Fruit fly (Drosophila melanogaster) whole organism, pupa: ENCODE results near the gene Acp65Aa.
"Not testable (repeated sequence)": the region's sequence is repeated elsewhere in the genome, so short reads cannot be mapped to it uniquely, and the experiment has no call there.

Experiments used
- CG12605 ChIP-seq: fragments of 200-800 bp; sonication (Bioruptor generic); IDR thresholded peaks from 2 replicates; pipeline ENCODE4 v1.3.6; 2022; ENCODE audit warnings: missing biosample characterization, missing genetic modification characterization
- CG13204 ChIP-seq: fragments of 200-800 bp; sonication (Bioruptor generic); optimal IDR thresholded peaks from 2 replicates; lab custom pipeline; 2018; ENCODE audit warnings: missing biosample characterization, mild to moderate bottlenecking, missing genetic modification characterization, moderate library complexity
- CG14655 ChIP-seq: fragments of 200-800 bp; sonication (Bioruptor generic); optimal IDR thresholded peaks from 3 replicates; lab custom pipeline; 2017; ENCODE audit warnings: mild to moderate bottlenecking, missing biosample characterization, missing genetic modification reagents, missing genetic modification characterization
- CG15710 ChIP-seq: fragments of 200-800 bp; sonication (Bioruptor generic); optimal IDR thresholded peaks from 2 replicates; lab custom pipeline; 2018; ENCODE audit warnings: missing biosample characterization, mild to moderate bottlenecking, missing genetic modification characterization, moderate library complexity
- CG17806 ChIP-seq: fragments of 200-800 bp; sonication (Bioruptor generic); optimal IDR thresholded peaks from 2 replicates; lab custom pipeline; 2018; ENCODE audit warnings: missing biosample characterization, mild to moderate bottlenecking, missing genetic modification characterization, moderate library complexity
- CG32121 ChIP-seq: fragments of 200-800 bp; sonication (Bioruptor generic); IDR thresholded peaks from 2 replicates; pipeline ENCODE4 v1.3.6; 2022; ENCODE audit warnings: missing biosample characterization, missing genetic modification characterization
- CG4496 ChIP-seq: fragments of 200-800 bp; sonication (Bioruptor generic); IDR thresholded peaks from 3 replicates; pipeline ENCODE4 v1.3.6; 2022; ENCODE audit warnings: missing biosample characterization, missing genetic modification characterization
- CG8159 ChIP-seq: fragments of 200-800 bp; sonication (Bioruptor generic); optimal IDR thresholded peaks from 3 replicates; lab custom pipeline; 2018; ENCODE audit warnings: missing biosample characterization, mild to moderate bottlenecking, missing genetic modification characterization, moderate library complexity
- CG8301 ChIP-seq: fragments of 200-800 bp; sonication (Bioruptor generic); optimal IDR thresholded peaks from 2 replicates; lab custom pipeline; 2018; ENCODE audit warnings: missing biosample characterization, mild to moderate bottlenecking, missing genetic modification characterization
- D1 ChIP-seq: fragments of 200-800 bp; sonication (Bioruptor generic); optimal IDR thresholded peaks from 2 replicates; lab custom pipeline; 2018; ENCODE audit warnings: missing biosample characterization, mild to moderate bottlenecking, missing genetic modification characterization, moderate library complexity
- EcR ChIP-seq: fragments of 200-800 bp; sonication (Bioruptor generic); optimal IDR thresholded peaks from 3 replicates; lab custom pipeline; 2019; ENCODE audit warnings: missing biosample characterization, missing genetic modification characterization, mild to moderate bottlenecking, moderate library complexity, missing genetic modification reagents
- Ets98B ChIP-seq: fragments of 200-800 bp; sonication (Bioruptor generic); IDR thresholded peaks from 2 replicates; pipeline ENCODE4 v1.3.6; 2022; ENCODE audit warnings: missing biosample characterization, missing genetic modification characterization
- Pif1A ChIP-seq: fragments of 200-800 bp; sonication (Bioruptor generic); optimal IDR thresholded peaks from 3 replicates; lab custom pipeline; 2016; ENCODE audit warnings: missing biosample characterization, missing genetic modification characterization
- Pif1B ChIP-seq: fragments of 200-800 bp; sonication (Bioruptor generic); optimal IDR thresholded peaks from 3 replicates; lab custom pipeline; 2016; ENCODE audit warnings: missing biosample characterization, missing genetic modification characterization
- Snoo ChIP-seq: fragments of 200-800 bp; sonication (Bioruptor generic); optimal IDR thresholded peaks from 3 replicates; lab custom pipeline; 2017; ENCODE audit warnings: missing biosample characterization, mild to moderate bottlenecking, missing genetic modification characterization, inconsistent platforms
- fd96Ca ChIP-seq: fragments of 200-800 bp; sonication (Bioruptor generic); IDR thresholded peaks from 3 replicates; pipeline ENCODE4 v1.3.6; 2022; ENCODE audit warnings: missing biosample characterization, missing genetic modification characterization
- gl ChIP-seq: fragments of 200-800 bp; sonication (Bioruptor generic); optimal IDR thresholded peaks from 2 replicates; lab custom pipeline; 2018; ENCODE audit warnings: missing biosample characterization, mild to moderate bottlenecking, missing genetic modification characterization
- rn ChIP-seq: fragments of 200-800 bp; sonication (Bioruptor generic); IDR thresholded peaks from 2 replicates; pipeline ENCODE4 v1.3.6; 2022; ENCODE audit warnings: missing biosample characterization, missing genetic modification characterization

Gene Acp65Aa

DNA sequence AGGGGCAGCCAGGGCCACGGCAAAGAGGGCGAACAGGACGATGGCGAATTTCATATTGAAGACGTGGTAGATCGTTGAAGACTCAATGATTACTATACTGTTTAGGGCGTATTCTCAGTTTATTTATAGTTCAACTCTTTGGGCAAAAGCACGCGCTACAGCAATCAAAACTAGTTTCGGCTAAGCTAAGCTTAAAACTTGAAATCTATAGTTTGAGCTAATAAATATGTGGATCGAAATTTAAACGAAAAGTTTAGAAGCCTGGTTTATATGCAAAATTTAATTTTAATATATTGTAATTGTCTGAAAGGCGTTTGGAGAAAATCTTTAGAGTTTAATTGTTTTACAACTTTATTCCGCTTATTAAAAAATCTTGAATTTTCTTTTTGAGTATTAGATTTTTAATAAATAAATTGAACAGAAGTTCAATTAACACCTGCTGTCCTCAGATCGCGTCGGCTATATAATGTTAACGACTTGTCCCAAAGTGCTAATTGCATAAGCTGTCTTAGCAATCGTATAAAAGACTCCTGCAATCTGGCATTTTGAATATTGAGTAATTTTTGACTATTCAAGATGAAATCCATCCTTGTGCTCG lies 1.7 kb downstream of the Acp65Aa start, which contains the start of the genes Cpr65Ax2 and Lcp65Aa:
Gene Cpr65Ax2 (minus strand): TSS at position 101 of the 598 bp plus-strand sequence.
Gene Lcp65Aa (plus strand): TSS at position 548 of the 598 bp plus-strand sequence.
- not testable (repeated sequence) for TF ChIP-seq Pif1B (GFP tag; lab: Kevin White, UChicago); CG15710 (tag; lab: Kevin White, UChicago); CG32121 (GFP tag; lab: Robert Waterston, UW)

- not testable (repeated sequence) for TF ChIP-seq CG8301 (tag; lab: Kevin White, UChicago); CG8159 (tag; lab: Kevin White, UChicago); CG14655 (GFP tag; lab: Kevin White, UChicago)
These were observed 3.3 kb downstream of the Acp65Aa start, which contains the start of gene Lcp65Ab1 for dm6 chr3L:6149248-6149647. TSS of gene Lcp65Ab1 (plus strand) at chr3L:6149548.

- not testable (repeated sequence) for TF ChIP-seq CG15710 (tag; lab: Kevin White, UChicago); CG12605 (GFP tag; lab: Robert Waterston, UW); CG13204 (GFP tag; lab: Kevin White, UChicago)
These were observed 4.7 kb downstream of the Acp65Aa start, which contains the start of gene Cpr65Ax1 for dm6 chr3L:6147887-6148286. TSS of gene Cpr65Ax1 (minus strand) at chr3L:6147987.

- not testable (repeated sequence) for TF ChIP-seq fd96Ca (GFP tag; lab: Robert Waterston, UW); CG32121 (GFP tag; lab: Robert Waterston, UW); CG8159 (tag; lab: Kevin White, UChicago)
- TF ChIP-seq, all 21 proteins: peak for 0; not testable (repeated sequence) for 21
These were observed 6.2 kb downstream of the Acp65Aa start, which contains the start of gene Lcp65Ab2 for dm6 chr3L:6146374-6146773. TSS of gene Lcp65Ab2 (plus strand) at chr3L:6146674.

DNA sequence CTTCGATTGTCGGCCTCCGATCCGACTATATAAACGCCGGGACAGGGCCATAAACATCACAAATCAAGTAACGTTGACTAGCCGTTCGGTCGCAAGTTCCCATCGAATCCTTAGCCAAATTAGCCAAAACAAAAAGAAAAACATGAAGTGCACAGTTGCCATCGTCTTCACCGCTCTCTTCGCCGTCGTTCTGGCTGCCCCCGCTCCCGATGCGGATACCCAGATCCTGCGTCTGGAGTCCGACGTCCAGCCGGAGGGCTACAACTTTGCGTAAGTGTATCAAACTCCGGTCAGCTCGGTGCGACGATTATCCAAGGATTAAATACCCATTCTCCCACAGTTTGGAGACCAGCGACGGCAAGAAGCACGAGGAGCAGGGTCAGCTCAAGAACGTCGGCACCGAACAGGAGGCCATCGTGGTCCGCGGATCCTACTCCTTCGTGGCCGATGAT lies 7.8 kb downstream of the Acp65Aa start, which contains the start of gene Lcp65Ac:
Gene Lcp65Ac (plus strand): TSS at position 51 of the 452 bp plus-strand sequence.
- no peak for TF ChIP-seq CG17806 (tag; lab: Kevin White, UChicago)
- no peak for TF ChIP-seq Snoo (tag; lab: Kevin White, UChicago)

dm6 chr3L:6143188-6143755 lies 9.3 kb downstream of the Acp65Aa start, which contains the start of gene Lcp65Ad:
TSS of gene Lcp65Ad (plus strand) at chr3L:6143395.
- peak; percentile 36 for TF ChIP-seq EcR (GFP tag; lab: Kevin White, UChicago)
- no peak for TF ChIP-seq CG4496 (GFP tag; lab: Robert Waterston, UW)

DNA sequence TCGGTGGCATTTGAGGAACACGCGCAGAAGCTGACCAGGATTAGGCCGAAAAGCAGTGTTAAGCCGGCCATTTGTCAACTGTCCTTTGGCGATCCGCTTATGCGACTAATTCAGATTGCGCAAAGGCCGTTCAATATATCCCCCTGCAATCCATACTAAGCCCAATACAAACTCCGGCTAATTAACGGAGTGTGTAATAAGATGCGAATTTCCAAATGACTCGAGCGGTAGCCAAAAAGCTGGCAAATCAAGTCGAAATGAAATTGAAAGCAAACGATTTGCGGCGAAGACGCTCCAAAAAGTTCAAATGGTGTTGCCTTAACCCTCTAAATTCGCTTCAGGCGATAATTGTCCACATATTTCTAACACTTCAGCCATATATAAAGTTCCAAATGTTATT lies 10.2 kb downstream of the Acp65Aa start, which contains the start of gene Cpr65Aw:
Gene Cpr65Aw (minus strand): TSS at position 101 of the 400 bp plus-strand sequence.
- TF ChIP-seq rn (no peak), Ets98B (GFP tag; lab: Robert Waterston, UW) (no peak), CG8159 (tag; lab: Kevin White, UChicago) (no peak), Pif1A (no peak), gl (tag; lab: Kevin White, UChicago) (no peak), Snoo (tag; lab: Kevin White, UChicago) (no peak), EcR (GFP tag; lab: Kevin White, UChicago) (no peak)
- TF ChIP-seq, all 21 proteins: peak for 0

DNA sequence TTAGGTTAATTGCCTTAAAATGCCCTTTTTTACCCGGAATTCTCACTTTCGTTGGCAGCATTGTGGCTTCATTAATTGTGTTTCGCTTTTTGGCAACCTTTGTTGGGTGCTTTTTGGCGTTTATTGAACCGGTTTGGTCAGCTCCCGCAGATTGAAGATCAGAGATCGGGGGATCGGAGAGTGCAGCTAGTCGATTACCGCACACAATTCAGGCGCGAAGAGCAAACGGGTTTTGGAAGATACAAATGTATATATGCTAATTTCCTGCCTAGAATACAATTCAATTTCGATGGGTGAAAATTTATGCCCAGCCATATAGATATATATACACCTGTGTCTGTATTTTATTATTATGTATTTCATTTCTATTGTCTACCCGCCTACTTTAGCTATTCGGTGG lies 11.0 kb downstream of the Acp65Aa start:
- TF ChIP-seq D1: no peak
- TF ChIP-seq EcR (GFP tag; lab: Kevin White, UChicago): peak; percentile 59

- TF ChIP-seq CG4496 (GFP tag; lab: Robert Waterston, UW): no peak
- TF ChIP-seq CG14655 (GFP tag; lab: Kevin White, UChicago): no peak
- no peak for TF ChIP-seq CG12605 (GFP tag; lab: Robert Waterston, UW)
- TF ChIP-seq CG8159 (tag; lab: Kevin White, UChicago): peak; percentile 8
- no peak for TF ChIP-seq Pif1B (GFP tag; lab: Kevin White, UChicago)
- TF ChIP-seq EcR (GFP tag; lab: Kevin White, UChicago): peak; percentile 69
- TF ChIP-seq CG8301 (tag; lab: Kevin White, UChicago): no peak
- no peak for TF ChIP-seq Pif1A
- TF ChIP-seq, all 21 proteins: peak for 2
These were observed 11.6 kb downstream of the Acp65Aa start for dm6 chr3L:6140771-6141472.
